Fruit fly (Drosophila melanogaster) whole organism, wandering third instar larva: Measurements from ENCODE around the gene Ublcp1.

Experiments used
- Abd-B ChIP-seq: fragments of >200 bp; optimal IDR thresholded peaks from 2 replicates; lab custom pipeline; 2017; ENCODE audit warnings: missing biosample characterization, missing genetic modification characterization
- CG32264 ChIP-seq: fragments of 200-800 bp; sonication (Bioruptor generic); optimal IDR thresholded peaks from 2 replicates; lab custom pipeline; 2016; ENCODE audit warnings: missing biosample characterization, missing genetic modification characterization
- CG9705 ChIP-seq: fragments of 200-800 bp; sonication (Bioruptor generic); optimal IDR thresholded peaks from 2 replicates; lab custom pipeline; 2018; ENCODE audit warnings: missing biosample characterization, mild to moderate bottlenecking, missing genetic modification characterization
- CrebA ChIP-seq: fragments of 200-800 bp; sonication (Bioruptor generic); optimal IDR thresholded peaks from 2 replicates; lab custom pipeline; 2016; ENCODE audit warnings: missing biosample characterization, mild to moderate bottlenecking, missing genetic modification characterization, borderline replicate concordance
- Dfd ChIP-seq: fragments of >200 bp; optimal IDR thresholded peaks from 2 replicates; lab custom pipeline; 2017; ENCODE audit warnings: missing biosample characterization, missing genetic modification characterization
- Dif ChIP-seq: fragments of 200-275, 200-300 bp; sonication (Bioruptor generic); optimal IDR thresholded peaks from 2 replicates; lab custom pipeline; 2018; ENCODE audit warnings: missing biosample characterization, missing genetic modification characterization; ENCODE audit not compliant: partially characterized antibody
- GATAd ChIP-seq: sonication (Bioruptor generic); optimal IDR thresholded peaks from 2 replicates; lab custom pipeline; 2016; ENCODE audit warnings: missing biosample characterization, missing genetic modification characterization
- HLH106 ChIP-seq: fragments of 200-800 bp; optimal IDR thresholded peaks from 3 replicates; lab custom pipeline; 2019; ENCODE audit warnings: missing biosample characterization, mild to moderate bottlenecking, missing genetic modification characterization, moderate library complexity
- Hnf4 ChIP-seq: fragments of 200-800 bp; sonication (Bioruptor generic); optimal IDR thresholded peaks from 2 replicates; lab custom pipeline; 2016; ENCODE audit warnings: missing biosample characterization, mild to moderate bottlenecking, missing genetic modification characterization
- Hr78 ChIP-seq: fragments of >200 bp; optimal IDR thresholded peaks from 2 replicates; lab custom pipeline; 2017; ENCODE audit warnings: missing biosample characterization, missing genetic modification characterization
- Hr83 ChIP-seq: fragments of 200-300 bp; sonication (Bioruptor generic); optimal IDR thresholded peaks from 2 replicates; lab custom pipeline; 2016; ENCODE audit warnings: missing biosample characterization, mild to moderate bottlenecking, missing genetic modification characterization, moderate library complexity; ENCODE audit not compliant: poor library complexity, severe bottlenecking
- Jra ChIP-seq: sonication (Bioruptor generic); optimal IDR thresholded peaks from 2 replicates; lab custom pipeline; 2016; ENCODE audit warnings: missing biosample characterization, missing genetic modification characterization
- Mio ChIP-seq: sonication (Bioruptor generic); optimal IDR thresholded peaks from 2 replicates; lab custom pipeline; 2016; ENCODE audit warnings: missing biosample characterization, missing genetic modification characterization
- Myc ChIP-seq: fragments of >200 bp; optimal IDR thresholded peaks from 2 replicates; lab custom pipeline; 2017
- N ChIP-seq: fragments of >200 bp; optimal IDR thresholded peaks from 2 replicates; lab custom pipeline; 2018; ENCODE audit warnings: missing biosample characterization, missing external identifiers, missing genetic modification characterization
- OdsH ChIP-seq: fragments of 200-800 bp; sonication (Bioruptor generic); optimal IDR thresholded peaks from 2 replicates; lab custom pipeline; 2016; ENCODE audit warnings: missing biosample characterization, mild to moderate bottlenecking, missing genetic modification characterization
- Rel ChIP-seq, 2 experiments: fragments of 200-800 bp; sonication (Bioruptor generic) in 1 of 2; optimal IDR thresholded peaks; 2 replicates in 1 of 2; 3 replicates in 1 of 2; lab custom pipeline; 2016 to 2019; ENCODE audit warnings: mild to moderate bottlenecking in 2 of 2, missing biosample characterization in 2 of 2, missing genetic modification characterization in 2 of 2, moderate library complexity in 1 of 2
- Sp1 ChIP-seq: fragments of 200-800 bp; sonication (Bioruptor generic); optimal IDR thresholded peaks from 3 replicates; lab custom pipeline; 2019; ENCODE audit warnings: missing biosample characterization, mild to moderate bottlenecking, missing genetic modification characterization, moderate library complexity
- Vsx2 ChIP-seq: fragments of 200-300, 225-300 bp; sonication (Bioruptor generic); optimal IDR thresholded peaks from 2 replicates; lab custom pipeline; 2018; ENCODE audit warnings: missing biosample characterization, missing genetic modification characterization; ENCODE audit not compliant: partially characterized antibody
- br ChIP-seq: fragments of 200-800 bp; sonication (Bioruptor generic); optimal IDR thresholded peaks from 2 replicates; lab custom pipeline; 2016; ENCODE audit warnings: missing biosample characterization, missing genetic modification characterization
- brk ChIP-seq: fragments of 200-800 bp; sonication (Bioruptor generic); optimal IDR thresholded peaks from 2 replicates; lab custom pipeline; 2016; ENCODE audit warnings: missing biosample characterization, mild to moderate bottlenecking, missing genetic modification characterization
- dl ChIP-seq, 2 experiments: fragments of 175-275, 200-275 bp in 1 of 2; fragments of 200-275 bp in 1 of 2; sonication (Bioruptor generic); optimal IDR thresholded peaks; lab custom pipeline; 2018; ENCODE audit warnings: mild to moderate bottlenecking in 2 of 2, missing biosample characterization in 2 of 2, missing genetic modification characterization in 2 of 2, moderate library complexity in 2 of 2; ENCODE audit not compliant: partially characterized antibody in 2 of 2, insufficient read depth in 1 of 2
- dmrt93B ChIP-seq: fragments of 200-800 bp; sonication (Bioruptor generic); optimal IDR thresholded peaks from 2 replicates; lab custom pipeline; 2018; ENCODE audit warnings: missing biosample characterization, mild to moderate bottlenecking, missing genetic modification characterization
- dsf ChIP-seq: sonication (Bioruptor generic); optimal IDR thresholded peaks from 2 replicates; lab custom pipeline; 2016; ENCODE audit warnings: missing biosample characterization, missing genetic modification characterization, borderline replicate concordance
- ey ChIP-seq: fragments of 200-800 bp; sonication (Bioruptor generic); optimal IDR thresholded peaks from 2 replicates; lab custom pipeline; 2016; ENCODE audit warnings: missing biosample characterization, missing genetic modification characterization
- foxo ChIP-seq, 2 experiments: fragments of 200-800 bp; sonication (Bioruptor generic); optimal IDR thresholded peaks; 2 replicates in 1 of 2; 3 replicates in 1 of 2; lab custom pipeline; 2016 to 2017; ENCODE audit warnings: missing biosample characterization in 2 of 2, missing genetic modification characterization in 2 of 2
- fru ChIP-seq: fragments of 200-800 bp; sonication (Bioruptor generic); optimal IDR thresholded peaks from 3 replicates; lab custom pipeline; 2016; ENCODE audit warnings: missing biosample characterization, mild to moderate bottlenecking, missing genetic modification characterization
- h ChIP-seq: fragments of 200-800 bp; sonication (Bioruptor generic); optimal IDR thresholded peaks from 3 replicates; lab custom pipeline; 2016; ENCODE audit warnings: missing biosample characterization, mild to moderate bottlenecking, missing genetic modification characterization
- jim ChIP-seq: fragments of 175-275, 200-325 bp; sonication (Bioruptor generic); optimal IDR thresholded peaks from 2 replicates; lab custom pipeline; 2016; ENCODE audit warnings: missing biosample characterization, mild to moderate bottlenecking, missing genetic modification characterization
- lola ChIP-seq: fragments of >200 bp; optimal IDR thresholded peaks from 2 replicates; lab custom pipeline; 2017; ENCODE audit warnings: missing biosample characterization, missing genetic modification characterization
- pan ChIP-seq: fragments of >200 bp; optimal IDR thresholded peaks from 2 replicates; lab custom pipeline; 2017
- psq ChIP-seq: fragments of 200-800 bp; sonication (Bioruptor generic); optimal IDR thresholded peaks from 3 replicates; lab custom pipeline; 2017; ENCODE audit warnings: missing biosample characterization, mild to moderate bottlenecking, missing genetic modification characterization, moderate library complexity
- rgr ChIP-seq: fragments of 200-800 bp; sonication (Bioruptor generic); optimal IDR thresholded peaks from 3 replicates; lab custom pipeline; 2016; ENCODE audit warnings: missing biosample characterization, mild to moderate bottlenecking, missing genetic modification characterization
- sage ChIP-seq: fragments of 200-800 bp; sonication (Bioruptor generic); optimal IDR thresholded peaks from 2 replicates; lab custom pipeline; 2016; ENCODE audit warnings: missing biosample characterization, mild to moderate bottlenecking, missing genetic modification characterization
- sv ChIP-seq: fragments of 200-800 bp; sonication (Bioruptor generic); optimal IDR thresholded peaks from 3 replicates; lab custom pipeline; 2016; ENCODE audit warnings: missing biosample characterization, missing genetic modification characterization
- tai ChIP-seq: sonication (Bioruptor generic); optimal IDR thresholded peaks from 2 replicates; lab custom pipeline; 2016; ENCODE audit warnings: missing biosample characterization, missing genetic modification characterization
- usp ChIP-seq: fragments of >200 bp; optimal IDR thresholded peaks from 2 replicates; lab custom pipeline; 2017; ENCODE audit warnings: missing biosample characterization, missing genetic modification characterization
- woc ChIP-seq: sonication (Bioruptor generic); optimal IDR thresholded peaks from 2 replicates; lab custom pipeline; 2016; ENCODE audit warnings: missing biosample characterization, mild to moderate bottlenecking, missing genetic modification characterization

Ublcp1 gene

DNA sequence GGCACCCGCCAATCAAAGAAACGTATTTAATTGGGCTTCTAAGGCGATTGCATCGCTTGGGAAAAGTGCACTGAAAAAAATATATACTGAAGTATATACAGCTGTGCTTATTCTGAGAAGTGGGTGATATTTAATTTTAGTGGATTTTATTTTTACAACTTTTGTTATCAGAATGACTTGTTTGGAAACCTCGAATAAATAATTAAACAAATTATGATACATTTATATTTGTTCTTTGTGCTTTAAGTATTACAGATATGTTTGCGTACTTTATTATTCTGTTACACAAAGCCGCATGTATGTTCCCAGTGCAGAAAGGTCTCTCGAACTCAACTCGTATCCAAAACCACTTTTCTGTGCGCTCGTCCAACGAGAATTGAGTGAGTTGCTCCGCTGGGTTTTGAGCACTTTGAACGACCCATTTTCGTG lies 12.6 kb upstream of the Ublcp1 start (continued):
- TF ChIP-seq Hnf4 (GFP tag; lab: Kevin White, UChicago) = peak; percentile 54

DNA sequence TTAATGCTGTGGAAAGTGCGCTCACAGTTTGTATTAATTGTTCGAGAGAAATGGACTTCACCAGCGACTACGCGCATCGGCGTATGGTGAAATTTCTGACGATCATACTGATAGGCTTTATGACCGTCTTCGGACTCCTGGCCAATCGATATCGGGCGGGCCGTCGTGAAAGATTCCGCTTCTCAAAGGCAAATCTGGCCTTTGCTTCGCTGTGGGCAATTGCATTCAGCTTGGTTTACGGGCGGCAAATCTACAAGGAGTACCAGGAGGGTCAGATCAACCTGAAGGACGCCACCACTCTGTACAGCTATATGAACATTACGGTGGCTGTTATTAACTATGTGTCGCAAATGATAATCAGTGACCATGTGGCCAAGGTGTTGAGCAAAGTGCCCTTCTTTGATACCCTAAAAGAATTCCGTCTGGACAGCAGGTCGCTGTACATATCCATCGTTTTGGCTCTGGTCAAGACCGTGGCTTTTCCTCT lies 9.6 kb upstream of the Ublcp1 start, which contains the start of gene Gr94a:
Gene Gr94a (plus strand): TSS at position 51 of the 487 bp plus-strand sequence.
- TF ChIP-seq foxo (GFP tag; optimal IDR thresholded peaks at IDR 0.05; lab: Kevin White, UChicago) = no peak
- TF ChIP-seq Hr83 (GFP tag; lab: Kevin White, UChicago) = no peak
- TF ChIP-seq usp (GFP tag; lab: Kevin White, UChicago) = no peak
- no peak for TF ChIP-seq Abd-B (GFP tag; lab: Kevin White, UChicago)
- TF ChIP-seq fru = no peak
- TF ChIP-seq br = no peak
- no peak for TF ChIP-seq dsf (GFP tag; lab: Kevin White, UChicago)
- no peak for TF ChIP-seq rgr (GFP tag; lab: Kevin White, UChicago)
- no peak for TF ChIP-seq N (GFP tag; lab: Kevin White, UChicago)
- no peak for TF ChIP-seq Rel (GFP tag; optimal IDR thresholded peaks at IDR 0.05; lab: Kevin White, UChicago)
- no peak for TF ChIP-seq Rel (tag; optimal IDR thresholded peaks at IDR 0.05; lab: Kevin White, UChicago)
- no peak for TF ChIP-seq lola
- no peak for TF ChIP-seq CG32264
- TF ChIP-seq woc (GFP tag; lab: Kevin White, UChicago) = no peak

- no peak for TF ChIP-seq dl (GFP tag; optimal IDR thresholded peaks at IDR 0.05; lab: Kevin White, UChicago; ENCODE audit: insufficient read depth in 1 of 2, partially characterized antibody in 2 of 2)
- no peak for TF ChIP-seq CG32264
- TF ChIP-seq OdsH (GFP tag; lab: Kevin White, UChicago) = no peak
- TF ChIP-seq brk (GFP tag; lab: Kevin White, UChicago) = no peak
- TF ChIP-seq psq (GFP tag; lab: Kevin White, UChicago) = no peak
- TF ChIP-seq sv (GFP tag; lab: Kevin White, UChicago) = no peak
- no peak for TF ChIP-seq Myc (lab: Kevin White, UChicago)
- no peak for TF ChIP-seq foxo (GFP tag; optimal IDR thresholded peaks at IDR 0.05; lab: Kevin White, UChicago)
- TF ChIP-seq CG9705 (GFP tag; lab: Kevin White, UChicago) = no peak
- TF ChIP-seq Hr78 (GFP tag; lab: Kevin White, UChicago) = no peak
- no peak for TF ChIP-seq usp (GFP tag; lab: Kevin White, UChicago)
Measured at dm6 chr3R:23053135-23053730, 8.1 kb upstream of the Ublcp1 start.

- TF ChIP-seq N (GFP tag; lab: Kevin White, UChicago) (no peak), dl (GFP tag; optimal IDR thresholded peaks at IDR 0.05; lab: Kevin White, UChicago; ENCODE audit: insufficient read depth in 1 of 2, partially characterized antibody in 2 of 2) (no peak), Dif (no peak), dsf (GFP tag; lab: Kevin White, UChicago) (no peak), Rel (GFP tag; optimal IDR thresholded peaks at IDR 0.05; lab: Kevin White, UChicago) (no peak), Rel (tag; optimal IDR thresholded peaks at IDR 0.05; lab: Kevin White, UChicago) (no peak), Jra (no peak), HLH106 (tag; lab: Kevin White, UChicago) (peak; percentile 60), sv (GFP tag; lab: Kevin White, UChicago) (peak; percentile 64), woc (GFP tag; lab: Kevin White, UChicago) (no peak), rgr (GFP tag; lab: Kevin White, UChicago) (peak; percentile 68), CrebA (GFP tag; lab: Kevin White, UChicago) (no peak), Mio (no peak), tai (GFP tag; lab: Kevin White, UChicago) (no peak), h (GFP tag; lab: Kevin White, UChicago) (peak; percentile 55), foxo (GFP tag; optimal IDR thresholded peaks at IDR 0.05; lab: Kevin White, UChicago) (peak in 1 of 2 experiments; percentile 39), Hr83 (GFP tag; lab: Kevin White, UChicago) (peak; percentile 62), Myc (lab: Kevin White, UChicago) (no peak), dmrt93B (peak; percentile 69), br (peak; percentile 47), usp (GFP tag; lab: Kevin White, UChicago) (no peak), fru (peak; percentile 20), sage (GFP tag; lab: Kevin White, UChicago) (no peak), Vsx2 (GFP tag; lab: Kevin White, UChicago) (no peak), lola (no peak), Sp1 (GFP tag; lab: Kevin White, UChicago) (peak; percentile 53), GATAd (GFP tag; lab: Kevin White, UChicago) (no peak), Hnf4 (GFP tag; lab: Kevin White, UChicago) (no peak), Dfd (GFP tag; lab: Kevin White, UChicago) (no peak), CG9705 (GFP tag; lab: Kevin White, UChicago) (peak; percentile 63), CG32264 (peak; percentile 41), ey (no peak), psq (GFP tag; lab: Kevin White, UChicago) (no peak), brk (GFP tag; lab: Kevin White, UChicago) (no peak), jim (no peak), Hr78 (GFP tag; lab: Kevin White, UChicago) (no peak), pan (lab: Kevin White, UChicago) (no peak), OdsH (GFP tag; lab: Kevin White, UChicago) (peak; percentile 51), Abd-B (GFP tag; lab: Kevin White, UChicago) (no peak)
Measured at dm6 chr3R:23053936-23054335, 7.4 kb upstream of the Ublcp1 start, which contains the start of gene p53. TSS of gene p53 (minus strand) at chr3R:23054082.
